Worm (Caenorhabditis elegans) whole organism, early embryonic: ENCODE measurements around the gene oac-5.

Experiments used
- B0310.2 ChIP-seq: sonication (generic microtip); optimal IDR thresholded peaks from 2 replicates; lab custom pipeline; 2016; ENCODE audit warnings: mild to moderate bottlenecking, missing genetic modification characterization, missing compliant biosample characterization
- aly-1 ChIP-seq: sonication (generic microtip); optimal IDR thresholded peaks from 2 replicates; lab custom pipeline; 2016; ENCODE audit warnings: missing genetic modification characterization, missing compliant biosample characterization
- ama-1 ChIP-seq: fragments of 150-350 bp; optimal IDR thresholded peaks from 2 replicates; lab custom pipeline; 2014
- ceh-36 ChIP-seq: sonication (generic microtip); optimal IDR thresholded peaks from 2 replicates; lab custom pipeline; 2016; ENCODE audit warnings: missing genetic modification characterization, inconsistent platforms, missing compliant biosample characterization
- flt-1 ChIP-seq: fragments of 200-800 bp; sonication (Bioruptor generic); IDR thresholded peaks from 2 replicates; pipeline ENCODE4 v1.3.6; 2022; ENCODE audit warnings: missing genetic modification characterization, missing compliant biosample characterization
- hnd-1 ChIP-seq: sonication (generic microtip); optimal IDR thresholded peaks from 2 replicates; lab custom pipeline; 2016; ENCODE audit warnings: missing genetic modification characterization, missing compliant biosample characterization
- scrt-1 ChIP-seq: fragments of 200-800 bp; sonication (Bioruptor generic); IDR thresholded peaks from 2 replicates; pipeline ENCODE4 v1.3.6; 2022; ENCODE audit warnings: missing genetic modification characterization, missing compliant biosample characterization
- tbx-11 ChIP-seq: fragments of 200-800 bp; sonication (Bioruptor generic); IDR thresholded peaks from 2 replicates; pipeline ENCODE4 v1.3.6; 2022; ENCODE audit warnings: missing genetic modification characterization, missing compliant biosample characterization
- tra-4 ChIP-seq: sonication (generic microtip); optimal IDR thresholded peaks from 2 replicates; lab custom pipeline; 2017; ENCODE audit warnings: missing genetic modification characterization, missing compliant biosample characterization

DNA sequence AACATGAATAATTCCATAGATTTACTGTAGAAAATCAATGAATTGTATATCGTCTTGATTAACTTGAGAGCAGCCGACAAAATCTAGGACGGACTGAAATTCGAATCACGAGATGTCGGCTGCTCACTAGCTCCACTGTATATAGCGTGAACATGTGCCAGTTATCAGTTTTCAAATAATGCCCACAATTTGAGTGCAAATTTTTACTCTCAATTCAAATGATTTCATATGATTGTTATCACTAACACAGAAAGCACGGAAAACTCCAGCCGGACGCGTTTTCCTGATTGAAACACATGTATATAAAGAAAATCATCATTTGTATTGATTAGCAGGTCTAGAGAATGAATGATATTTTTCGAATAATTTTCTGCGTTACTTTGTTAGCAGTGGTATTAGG, at the start of gene oac-5:
- TF ChIP-seq flt-1 (GFP tag; lab: Robert Waterston, UW): no peak
- no peak for TF ChIP-seq tra-4 (tag; lab: Kevin White, UChicago)
- no peak for TF ChIP-seq ama-1 (lab: Kevin White, UChicago)
- TF ChIP-seq scrt-1: no peak
- no peak for TF ChIP-seq tbx-11 (GFP tag; lab: Robert Waterston, UW)
- TF ChIP-seq B0310.2 (tag; lab: Kevin White, UChicago): no peak
- no peak for TF ChIP-seq hnd-1
- TF ChIP-seq ceh-36 (tag; lab: Kevin White, UChicago): no peak
- no peak for TF ChIP-seq aly-1 (tag; lab: Kevin White, UChicago)
